Worm (Caenorhabditis elegans): ENCODE measurements around the gene Y55F3C.9.

The Y55F3C.9 gene

ce11 chrIV:716323-716722 is 11.7 kb downstream of the Y55F3C.9 start, which contains the start of gene clec-164:
Gene clec-164, plus strand, starts transcription at chrIV:716623.
- TF ChIP-seq T23F11.4 (GFP tag; optimal IDR thresholded peaks at IDR 0.05) (no peak), tbx-2 (tag; optimal IDR thresholded peaks at IDR 0.05) (no peak), sdc-2 (tag; optimal IDR thresholded peaks at IDR 0.05) (no peak), Y22D7AL.16 (tag; optimal IDR thresholded peaks at IDR 0.05) (no peak), odd-2 (tag; optimal IDR thresholded peaks at IDR 0.05) (no peak), syd-9 (tag; optimal IDR thresholded peaks at IDR 0.05) (no peak), elt-2 (tag; optimal IDR thresholded peaks at IDR 0.05) (no peak), rnt-1 (tag; optimal IDR thresholded peaks at IDR 0.05) (no peak), mec-3 (tag; optimal IDR thresholded peaks at IDR 0.05; ENCODE audit: borderline replicate concordance) (no peak)

ce11 chrIV:715433-715832 is 12.6 kb downstream of the Y55F3C.9 start:
- TF ChIP-seq ets-4 (tag; optimal IDR thresholded peaks at IDR 0.05) (no peak), unc-42 (tag; optimal IDR thresholded peaks at IDR 0.05) (peak; percentile 67), nhr-11 (tag; optimal IDR thresholded peaks at IDR 0.05) (no peak), C08G9.2 (tag; optimal IDR thresholded peaks at IDR 0.05) (no peak), sox-4 (tag; optimal IDR thresholded peaks at IDR 0.05) (no peak)

ce11 chrIV:707635-708034 is 20.4 kb downstream of the Y55F3C.9 start, which contains the start of gene cutl-26:
Gene cutl-26, minus strand, starts transcription at chrIV:707735.
- TF ChIP-seq nfya-1 (tag; optimal IDR thresholded peaks at IDR 0.05) (no peak), syd-9 (tag; optimal IDR thresholded peaks at IDR 0.05) (no peak), gmeb-2 (tag; optimal IDR thresholded peaks at IDR 0.05) (no peak), ceh-14 (tag; optimal IDR thresholded peaks at IDR 0.05) (no peak), npax-4 (tag; optimal IDR thresholded peaks at IDR 0.05) (no peak), elt-4 (tag; optimal IDR thresholded peaks at IDR 0.05) (no peak), sdc-2 (tag; optimal IDR thresholded peaks at IDR 0.05) (no peak), pha-2 (tag; optimal IDR thresholded peaks at IDR 0.05) (no peak), madf-2 (tag; optimal IDR thresholded peaks at IDR 0.05) (no peak), K09A11.1 (tag; optimal IDR thresholded peaks at IDR 0.05; ENCODE audit: insufficient read depth) (no peak), eyg-1 (tag; optimal IDR thresholded peaks at IDR 0.05) (no peak), sox-4 (tag; optimal IDR thresholded peaks at IDR 0.05) (no peak), ttx-3 (tag; optimal IDR thresholded peaks at IDR 0.05) (no peak), lim-6 (tag; optimal IDR thresholded peaks at IDR 0.05) (no peak), pax-1 (tag; optimal IDR thresholded peaks at IDR 0.05) (no peak), dmd-4 (tag; optimal IDR thresholded peaks at IDR 0.05; ENCODE audit: borderline replicate concordance) (no peak), odd-2 (tag; optimal IDR thresholded peaks at IDR 0.05) (no peak)

ce11 chrIV:698304-698703 is 29.7 kb downstream of the Y55F3C.9 start, which contains the start of gene Y55F3C.17:
Gene Y55F3C.17, minus strand, starts transcription at chrIV:698404.
- TF ChIP-seq K02D7.2 (tag; optimal IDR thresholded peaks at IDR 0.05) (no peak), ceh-24 (tag; optimal IDR thresholded peaks at IDR 0.05) (no peak), nhr-232 (tag; optimal IDR thresholded peaks at IDR 0.05) (no peak), hlh-15 (tag; optimal IDR thresholded peaks at IDR 0.05) (no peak)

ce11 chrIV:684748-685147 is 43.2 kb downstream of the Y55F3C.9 start:
- TF ChIP-seq elt-2 (tag; optimal IDR thresholded peaks at IDR 0.05): no peak

- TF ChIP-seq pat-9 (tag; optimal IDR thresholded peaks at IDR 0.05): no peak
- TF ChIP-seq ceh-18 (tag; optimal IDR thresholded peaks at IDR 0.05): no peak
- TF ChIP-seq ceh-22 (tag; optimal IDR thresholded peaks at IDR 0.05): no peak
- no peak for TF ChIP-seq ceh-2 (tag; optimal IDR thresholded peaks at IDR 0.05)
- no peak for TF ChIP-seq nhr-11 (tag; optimal IDR thresholded peaks at IDR 0.05)
- no peak for TF ChIP-seq unc-55 (GFP tag; optimal IDR thresholded peaks at IDR 0.05)
- TF ChIP-seq pqm-1 (tag; optimal IDR thresholded peaks at IDR 0.05): no peak
- TF ChIP-seq lin-11 (tag; optimal IDR thresholded peaks at IDR 0.05): no peak
- no peak for TF ChIP-seq zip-5 (tag; optimal IDR thresholded peaks at IDR 0.05)
- no peak for TF ChIP-seq che-1 (tag; optimal IDR thresholded peaks at IDR 0.05)
- no peak for TF ChIP-seq C08G9.2 (tag; optimal IDR thresholded peaks at IDR 0.05)
- TF ChIP-seq pros-1 (tag; optimal IDR thresholded peaks at IDR 0.05): no peak
- TF ChIP-seq rnt-1 (tag; optimal IDR thresholded peaks at IDR 0.05): no peak
- no peak for TF ChIP-seq dve-1 (tag; optimal IDR thresholded peaks at IDR 0.05)
- no peak for TF ChIP-seq ceh-24 (tag; optimal IDR thresholded peaks at IDR 0.05)
- no peak for TF ChIP-seq ceh-45 (GFP tag; IDR thresholded peaks at IDR 0.05)
- no peak for TF ChIP-seq ceh-34 (tag; optimal IDR thresholded peaks at IDR 0.05)
- no peak for TF ChIP-seq pag-3 (tag; optimal IDR thresholded peaks at IDR 0.05; ENCODE audit: borderline replicate concordance)
These were observed 43.8 kb downstream of the Y55F3C.9 start, which contains the start of gene cutl-28 for ce11 chrIV:684197-684596. Gene cutl-28, plus strand, starts transcription at chrIV:684497.
